Worm (Caenorhabditis elegans): ENCODE data around the gene ttn-1.

ce11 chrV:6112823-6113222 is 89.6 kb downstream of the ttn-1 start, which contains the start of gene F17A9.5:
- TF ChIP-seq sox-2 (GFP tag; IDR thresholded peaks at IDR 0.05), result no peak
- TF ChIP-seq zip-5 (tag; optimal IDR thresholded peaks at IDR 0.05), result no peak
- no peak for TF ChIP-seq hlh-8 (tag; optimal IDR thresholded peaks at IDR 0.05)
- TF ChIP-seq pros-1 (tag; optimal IDR thresholded peaks at IDR 0.05), result no peak
- TF ChIP-seq unc-86 (tag; optimal IDR thresholded peaks at IDR 0.05), result no peak

Data from whole organism, late embryonic.